Fruit fly (Drosophila melanogaster): Measurements from ENCODE around the gene CG4887.
A peak's percentile ranks its signal among the peaks of the same experiment; 100 is the strongest.

CG4887 gene

dm6 chr2L:1144371-1145360 lies 28.1 kb upstream of the CG4887 start:
- TF ChIP-seq CG17801 (GFP tag; optimal IDR thresholded peaks at IDR 0.05; ENCODE audit: partially characterized antibody), result no peak

dm6 chr2L:1147656-1148055 lies 25.2 kb upstream of the CG4887 start:
- TF ChIP-seq CG17801 (GFP tag; optimal IDR thresholded peaks at IDR 0.05; ENCODE audit: partially characterized antibody), result no peak

- TF ChIP-seq CG17801 (GFP tag; optimal IDR thresholded peaks at IDR 0.05; ENCODE audit: partially characterized antibody), result peak; percentile 62
These were observed 22.3 kb upstream of the CG4887 start, which contains the start of the genes Tfb4 and Vps29 for dm6 chr2L:1150554-1150953. Gene Tfb4 (minus strand): TSS chr2L:1150677. Gene Vps29 (plus strand): TSS chr2L:1150766.

- TF ChIP-seq CG17801 (GFP tag; optimal IDR thresholded peaks at IDR 0.05; ENCODE audit: partially characterized antibody), result no peak
These were observed 20.1 kb upstream of the CG4887 start for dm6 chr2L:1152693-1153092.

dm6 chr2L:1156592-1157249 lies 16.1 kb upstream of the CG4887 start:
- TF ChIP-seq CG17801 (GFP tag; optimal IDR thresholded peaks at IDR 0.05; ENCODE audit: partially characterized antibody), result no peak

- no peak for TF ChIP-seq CG17801 (GFP tag; optimal IDR thresholded peaks at IDR 0.05; ENCODE audit: partially characterized antibody)
These were observed 15.5 kb upstream of the CG4887 start for dm6 chr2L:1157357-1157678.

dm6 chr2L:1157679-1158518 lies 14.9 kb upstream of the CG4887 start, which contains the start of gene capt:
Gene capt (minus strand): TSS chr2L:1158262.
- TF ChIP-seq CG17801 (GFP tag; optimal IDR thresholded peaks at IDR 0.05; ENCODE audit: partially characterized antibody), result no peak

dm6 chr2L:1158519-1159319 lies 14.1 kb upstream of the CG4887 start, which contains the start of gene Tango14:
Gene Tango14 (plus strand): TSS chr2L:1158661.
- TF ChIP-seq CG17801 (GFP tag; optimal IDR thresholded peaks at IDR 0.05; ENCODE audit: partially characterized antibody), result no peak

dm6 chr2L:1163538-1164143 lies 9.2 kb upstream of the CG4887 start, which contains the start of gene CG5080:
Gene CG5080 (minus strand): TSS chr2L:1163886.
- TF ChIP-seq CG17801 (GFP tag; optimal IDR thresholded peaks at IDR 0.05; ENCODE audit: partially characterized antibody), result no peak

dm6 chr2L:1164294-1164693 lies 8.5 kb upstream of the CG4887 start, which contains the start of gene IntS14:
Gene IntS14 (plus strand): TSS chr2L:1164443.
- peak; percentile 2 for TF ChIP-seq CG17801 (GFP tag; optimal IDR thresholded peaks at IDR 0.05; ENCODE audit: partially characterized antibody)

dm6 chr2L:1166326-1166725 lies 6.5 kb upstream of the CG4887 start, which contains the start of gene CG14341:
Gene CG14341 (plus strand): TSS chr2L:1166506.
- no peak for TF ChIP-seq CG17801 (GFP tag; optimal IDR thresholded peaks at IDR 0.05; ENCODE audit: partially characterized antibody)

dm6 chr2L:1169867-1170415 lies 2.9 kb upstream of the CG4887 start, which contains the start of the genes CG31922 and Plap:
Gene CG31922 (plus strand): TSS chr2L:1170181.
Gene Plap (minus strand): TSS chr2L:1170365.
- peak; percentile 69 for TF ChIP-seq CG17801 (GFP tag; optimal IDR thresholded peaks at IDR 0.05; ENCODE audit: partially characterized antibody)

dm6 chr2L:1177522-1177921 lies 4.7 kb downstream of the CG4887 start, which contains the start of gene CG4896:
Gene CG4896 (plus strand): TSS chr2L:1177690.
- peak; percentile 2 for TF ChIP-seq CG17801 (GFP tag; optimal IDR thresholded peaks at IDR 0.05; ENCODE audit: partially characterized antibody)

Data from ovary, adult (tissue).